Fruit fly (Drosophila melanogaster) whole organism, embryonic: ENCODE results near the gene corto.

Experiments
- Asciz ChIP-seq: fragments of 200-800 bp; sonication (Bioruptor generic); optimal IDR thresholded peaks from 2 replicates; lab custom pipeline; 2017; ENCODE audit warnings: missing biosample characterization, mild to moderate bottlenecking, missing genetic modification characterization, missing genetic modification reagents
- Bgb ChIP-seq: fragments of 200-800 bp; sonication (Bioruptor generic); IDR thresholded peaks from 2 replicates; pipeline ENCODE4 v1.3.6; 2022; ENCODE audit warnings: missing biosample characterization, missing genetic modification characterization; ENCODE audit not compliant: partially characterized antibody
- Blimp-1 ChIP-seq: fragments of 200-800 bp; sonication (Bioruptor generic); optimal IDR thresholded peaks from 3 replicates; lab custom pipeline; 2018; ENCODE audit warnings: missing biosample characterization, missing genetic modification characterization, mild to moderate bottlenecking, moderate library complexity, missing genetic modification reagents
- Bteb2 ChIP-seq: fragments of 200-800 bp; sonication (Bioruptor generic); optimal IDR thresholded peaks from 2 replicates; lab custom pipeline; 2016; ENCODE audit warnings: missing biosample characterization, missing genetic modification characterization
- CG10366 ChIP-seq: fragments of 200-800 bp; sonication (Bioruptor generic); IDR thresholded peaks from 2 replicates; pipeline ENCODE4 v1.3.6; 2022; ENCODE audit warnings: missing biosample characterization, missing genetic modification characterization
- CG10462 ChIP-seq: fragments of 200-800 bp; sonication (Bioruptor generic); optimal IDR thresholded peaks from 2 replicates; lab custom pipeline; 2016; ENCODE audit warnings: missing biosample characterization, missing genetic modification characterization
- CG10959 ChIP-seq: fragments of 200-800 bp; sonication (Bioruptor generic); IDR thresholded peaks from 2 replicates; pipeline ENCODE4 v1.3.6; 2022; ENCODE audit warnings: missing biosample characterization, missing genetic modification characterization
- CG15514 ChIP-seq: fragments of 200-800 bp; sonication (Bioruptor generic); optimal IDR thresholded peaks from 3 replicates; lab custom pipeline; 2017; ENCODE audit warnings: missing biosample characterization, missing genetic modification characterization, mild to moderate bottlenecking, moderate library complexity, missing genetic modification reagents
- CG18476 ChIP-seq: fragments of 200-800 bp; sonication (Bioruptor generic); optimal IDR thresholded peaks from 2 replicates; lab custom pipeline; 2016; ENCODE audit warnings: missing biosample characterization, mild to moderate bottlenecking, missing genetic modification characterization
- CG30431 ChIP-seq: fragments of 200-800 bp; sonication (Bioruptor generic); optimal IDR thresholded peaks from 2 replicates; lab custom pipeline; 2017; ENCODE audit warnings: missing biosample characterization, missing genetic modification characterization
- CG3065 ChIP-seq: fragments of 200-800 bp; sonication (Bioruptor generic); optimal IDR thresholded peaks from 2 replicates; lab custom pipeline; 2016; ENCODE audit warnings: missing biosample characterization, missing genetic modification characterization
- CG34224 ChIP-seq: fragments of 200-800 bp; sonication (Bioruptor generic); IDR thresholded peaks from 3 replicates; pipeline ENCODE4 v1.3.6; 2022; ENCODE audit warnings: missing biosample characterization, missing genetic modification characterization; ENCODE audit not compliant: partially characterized antibody
- CG3726 ChIP-seq: fragments of 200-800 bp; sonication (Bioruptor generic); IDR thresholded peaks from 3 replicates; pipeline ENCODE4, ENCODE4 v1.3.6; 2022; ENCODE audit warnings: missing biosample characterization, missing genetic modification characterization
- CG5180 ChIP-seq: fragments of 200-800 bp; sonication (Bioruptor generic); optimal IDR thresholded peaks from 3 replicates; lab custom pipeline; 2017; ENCODE audit warnings: missing biosample characterization, missing genetic modification characterization, mild to moderate bottlenecking, moderate library complexity, missing genetic modification reagents
- CG7357 ChIP-seq: fragments of 200-800 bp; sonication (Bioruptor generic); IDR thresholded peaks from 3 replicates; pipeline ENCODE4 v1.3.6; 2022; ENCODE audit warnings: missing biosample characterization, missing genetic modification characterization
- CG7963 ChIP-seq: fragments of 200-800 bp; sonication (Bioruptor generic); IDR thresholded peaks from 3 replicates; pipeline ENCODE4 v1.3.6; 2022; ENCODE audit warnings: missing biosample characterization, missing genetic modification characterization; ENCODE audit not compliant: partially characterized antibody
- CG7987 ChIP-seq: fragments of 200-800 bp; sonication (Bioruptor generic); optimal IDR thresholded peaks from 2 replicates; lab custom pipeline; 2018; ENCODE audit warnings: missing biosample characterization, mild to moderate bottlenecking, missing genetic modification characterization, moderate library complexity
- CG8281 ChIP-seq: fragments of 200-800 bp; sonication (Bioruptor generic); optimal IDR thresholded peaks from 2 replicates; lab custom pipeline; 2018; ENCODE audit warnings: missing biosample characterization, mild to moderate bottlenecking, missing genetic modification characterization, moderate library complexity
- CG8478 ChIP-seq: fragments of >200 bp; optimal IDR thresholded peaks from 2 replicates; lab custom pipeline; 2018
- CG9215 ChIP-seq: fragments of 200-800 bp; sonication (Bioruptor generic); IDR thresholded peaks from 2 replicates; pipeline ENCODE4 v1.3.6; 2022; ENCODE audit warnings: missing biosample characterization, missing genetic modification characterization
- Chrac-16 ChIP-seq: fragments of 200-800 bp; sonication (Bioruptor generic); optimal IDR thresholded peaks from 3 replicates; lab custom pipeline; 2016; ENCODE audit warnings: missing biosample characterization, missing genetic modification characterization
- Dfd ChIP-seq, 2 experiments: fragments of >200 bp; optimal IDR thresholded peaks; 2 replicates each; lab custom pipeline; 2017; ENCODE audit warnings: missing biosample characterization in 2 of 2, missing genetic modification characterization in 2 of 2
- Kr ChIP-seq: fragments of 200-800 bp; sonication (Bioruptor generic); optimal IDR thresholded peaks from 2 replicates; lab custom pipeline; 2017; ENCODE audit warnings: missing biosample characterization, mild to moderate bottlenecking, missing genetic modification characterization
- MESR4 ChIP-seq: fragments of 200-800 bp; sonication (Bioruptor generic); optimal IDR thresholded peaks from 2 replicates; lab custom pipeline; 2018; ENCODE audit warnings: missing biosample characterization, mild to moderate bottlenecking, missing genetic modification characterization, moderate library complexity
- Med ChIP-seq: fragments of 200-800 bp; sonication (Bioruptor generic); peaks from one replicate; lab custom pipeline; 2016; ENCODE audit warnings: missing biosample characterization, missing genetic modification characterization, mild to moderate bottlenecking, inconsistent platforms, moderate library complexity
- NK7.1 ChIP-seq: fragments of 200-800 bp; sonication (Bioruptor generic); optimal IDR thresholded peaks from 3 replicates; lab custom pipeline; 2016; ENCODE audit warnings: missing biosample characterization, missing genetic modification characterization
- Nf-YC ChIP-seq: fragments of 200-800 bp; optimal IDR thresholded peaks from 3 replicates; lab custom pipeline; 2019; ENCODE audit warnings: missing biosample characterization, mild to moderate bottlenecking, missing genetic modification characterization, moderate library complexity
- Scr ChIP-seq: fragments of 200-800 bp; sonication (Bioruptor generic); IDR thresholded peaks from 2 replicates; pipeline ENCODE4 v1.3.6; 2022; ENCODE audit warnings: missing biosample characterization, missing genetic modification characterization; ENCODE audit not compliant: partially characterized antibody
- TFAM ChIP-seq: fragments of 200-800 bp; sonication (Bioruptor generic); optimal IDR thresholded peaks from 2 replicates; lab custom pipeline; 2017; ENCODE audit warnings: missing biosample characterization, missing genetic modification characterization, inconsistent platforms
- Tbp ChIP-seq: fragments of >200 bp; optimal IDR thresholded peaks from 2 replicates; lab custom pipeline; 2018; ENCODE audit warnings: missing biosample characterization, missing genetic modification characterization
- Trl ChIP-seq, 3 experiments: fragments of >200 bp in 2 of 3; fragments of 200-800 bp in 1 of 3; sonication (Bioruptor generic) in 1 of 3; optimal IDR thresholded peaks; 2 replicates in 1 of 3; 3 replicates in 2 of 3; lab custom pipeline; 2016 to 2017; ENCODE audit warnings: missing biosample characterization in 1 of 3, missing genetic modification characterization in 1 of 3
- amos ChIP-seq: fragments of 200-800 bp; sonication (Bioruptor generic); IDR thresholded peaks from 2 replicates; pipeline ENCODE4 v1.3.6; 2022; ENCODE audit warnings: missing biosample characterization, missing genetic modification characterization; ENCODE audit not compliant: partially characterized antibody
- aop ChIP-seq: fragments of 200-800 bp; sonication (Bioruptor generic); IDR thresholded peaks from 2 replicates; pipeline ENCODE4 v1.3.6; 2022; ENCODE audit warnings: missing biosample characterization, missing genetic modification characterization
- bowl ChIP-seq: fragments of 200-800 bp; sonication (Bioruptor generic); IDR thresholded peaks from 2 replicates; pipeline ENCODE4 v1.3.6; 2022; ENCODE audit warnings: missing biosample characterization, missing genetic modification characterization
- cad ChIP-seq: fragments of >200 bp; optimal IDR thresholded peaks from 2 replicates; lab custom pipeline; 2017; ENCODE audit warnings: missing biosample characterization, missing genetic modification characterization
- chif ChIP-seq, 2 experiments: fragments of 200-800 bp; sonication (Bioruptor generic); optimal IDR thresholded peaks; 3 replicates each; lab custom pipeline; 2016; ENCODE audit warnings: missing biosample characterization in 2 of 2, missing genetic modification characterization in 2 of 2
- chinmo ChIP-seq: fragments of 200-800 bp; sonication (Bioruptor generic); IDR thresholded peaks from 4 replicates; pipeline ENCODE4 v1.3.6; 2022; ENCODE audit warnings: missing biosample characterization, missing genetic modification characterization; ENCODE audit not compliant: partially characterized antibody
- ci ChIP-seq: fragments of 200-800 bp; sonication (Bioruptor generic); IDR thresholded peaks from 3 replicates; pipeline ENCODE4 v1.3.6; 2022; ENCODE audit warnings: missing biosample characterization, missing genetic modification characterization
- croc ChIP-seq: fragments of 200-800 bp; sonication (Bioruptor generic); conservative IDR thresholded peaks from 3 replicates; pipeline ENCODE4 v1.3.6; 2022; ENCODE audit warnings: missing biosample characterization, missing genetic modification characterization
- gem ChIP-seq: fragments of 200-800 bp; sonication (Bioruptor generic); optimal IDR thresholded peaks from 2 replicates; lab custom pipeline; 2019; ENCODE audit warnings: missing biosample characterization, mild to moderate bottlenecking, missing genetic modification characterization, moderate library complexity
- grn ChIP-seq: fragments of 200-800 bp; sonication (Bioruptor generic); optimal IDR thresholded peaks from 3 replicates; lab custom pipeline; 2017; ENCODE audit warnings: missing biosample characterization, missing genetic modification characterization
- her ChIP-seq: fragments of 200-800 bp; sonication (Bioruptor generic); optimal IDR thresholded peaks from 2 replicates; lab custom pipeline; 2016; ENCODE audit warnings: missing biosample characterization, missing genetic modification characterization
- hth ChIP-seq: fragments of >200 bp; optimal IDR thresholded peaks from 2 replicates; lab custom pipeline; 2017; ENCODE audit warnings: inconsistent platforms
- lmd ChIP-seq: fragments of 200-800 bp; sonication (Bioruptor generic); IDR thresholded peaks from 2 replicates; pipeline ENCODE4 v1.3.6; 2022; ENCODE audit warnings: missing biosample characterization, missing genetic modification characterization
- mam ChIP-seq: fragments of 200-800 bp; sonication (Bioruptor generic); optimal IDR thresholded peaks from 3 replicates; lab custom pipeline; 2016; ENCODE audit warnings: missing biosample characterization, missing genetic modification characterization
- p53 ChIP-seq: fragments of 200-800 bp; sonication (Bioruptor generic); optimal IDR thresholded peaks from 2 replicates; lab custom pipeline; 2016; ENCODE audit warnings: missing biosample characterization, missing genetic modification characterization
- pros ChIP-seq: fragments of 200-800 bp; sonication (Bioruptor generic); optimal IDR thresholded peaks from 3 replicates; lab custom pipeline; 2019; ENCODE audit warnings: missing biosample characterization, mild to moderate bottlenecking, missing genetic modification characterization, moderate library complexity
- ttk ChIP-seq: fragments of 200-800 bp; sonication (Bioruptor generic); IDR thresholded peaks from 2 replicates; pipeline ENCODE4 v2.1.2; 2022; ENCODE audit warnings: missing biosample characterization, missing genetic modification characterization
- vvl ChIP-seq: fragments of 200-800 bp; sonication (Bioruptor generic); IDR thresholded peaks from 2 replicates; pipeline ENCODE4 v1.3.6; 2022; ENCODE audit warnings: missing biosample characterization, missing genetic modification characterization
- zf30C ChIP-seq: fragments of 200-800 bp; sonication (Bioruptor generic); optimal IDR thresholded peaks from 3 replicates; lab custom pipeline; 2018; ENCODE audit warnings: missing biosample characterization, mild to moderate bottlenecking, missing genetic modification characterization

The corto gene

DNA sequence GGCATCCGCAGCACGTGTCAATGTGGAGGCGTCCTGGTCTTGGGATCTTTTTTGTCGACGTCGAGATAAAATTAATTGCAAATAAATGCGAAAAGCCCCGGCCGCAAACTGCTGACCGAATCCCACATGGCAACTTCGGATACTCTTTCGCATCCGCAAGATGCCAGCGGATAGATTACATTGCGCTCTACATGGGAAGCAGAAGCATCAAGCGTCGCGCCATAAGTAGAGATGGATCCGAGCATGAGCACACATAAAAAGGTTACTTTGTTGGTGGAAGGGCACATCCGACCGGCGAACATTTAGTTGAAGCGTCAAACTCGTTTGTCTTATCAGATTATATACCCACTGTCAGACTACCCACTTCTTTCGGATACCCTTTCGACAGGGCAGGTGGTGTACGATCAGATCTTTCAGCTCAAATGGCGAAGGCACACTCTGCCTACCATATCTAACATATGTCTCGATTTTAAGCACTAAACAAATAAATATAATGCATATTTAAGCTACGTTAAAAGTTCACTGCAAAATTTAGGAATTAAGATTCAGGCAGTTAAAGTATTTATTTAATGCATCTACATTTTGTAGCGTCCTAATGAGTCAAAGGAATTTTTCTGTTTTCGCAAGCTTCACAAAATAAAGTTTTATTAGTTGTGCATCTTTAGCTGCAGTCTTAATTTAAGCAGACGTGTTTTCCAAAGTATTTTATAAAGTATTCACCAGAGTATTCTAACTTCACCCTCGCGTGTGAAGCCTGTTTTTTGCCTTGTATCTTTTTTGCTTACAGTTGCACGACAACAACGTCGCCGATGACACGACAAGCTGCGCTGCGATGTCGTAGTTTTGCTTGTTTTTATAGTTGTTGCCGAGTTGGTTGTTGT lies 44.6 kb downstream of the corto start (continued):
- TF ChIP-seq cad (GFP tag; lab: Kevin White, UChicago) (no peak), Scr (GFP tag; lab: Robert Waterston, UW) (no peak), CG10366 (GFP tag; lab: Robert Waterston, UW) (no peak), Bteb2 (no peak), MESR4 (GFP tag; lab: Kevin White, UChicago) (no peak), bowl (GFP tag; lab: Robert Waterston, UW) (no peak), Asciz (peak; percentile 12), TFAM (GFP tag; lab: Kevin White, UChicago) (no peak), croc (GFP tag; lab: Robert Waterston, UW) (no peak), chif (GFP tag; optimal IDR thresholded peaks at IDR 0.05; lab: Kevin White, UChicago) (no peak), CG15514 (GFP tag; lab: Kevin White, UChicago) (no peak), CG8478 (lab: Kevin White, UChicago) (no peak), CG10462 (GFP tag; lab: Kevin White, UChicago) (no peak), CG9215 (no peak), CG3065 (no peak), Chrac-16 (GFP tag; lab: Kevin White, UChicago) (no peak), CG7963 (GFP tag; lab: Robert Waterston, UW) (no peak), CG10959 (GFP tag; lab: Robert Waterston, UW) (no peak), gem (peak; percentile 41), CG7357 (GFP tag; lab: Robert Waterston, UW) (no peak; the same call in 2 of the 3 replicates), mam (GFP tag; lab: Kevin White, UChicago) (no peak), her (GFP tag; lab: Kevin White, UChicago) (no peak), Trl (optimal IDR thresholded peaks at IDR 0.05; lab: Kevin White, UChicago) (no peak), Trl (GFP tag; optimal IDR thresholded peaks at IDR 0.05; lab: Kevin White, UChicago) (no peak), NK7.1 (GFP tag; lab: Kevin White, UChicago) (no peak), zf30C (GFP tag; lab: Kevin White, UChicago) (no peak), CG3726 (GFP tag; lab: Robert Waterston, UW) (no peak), amos (GFP tag; lab: Robert Waterston, UW) (no peak), p53 (GFP tag; lab: Kevin White, UChicago) (no peak), aop (GFP tag; lab: Robert Waterston, UW) (no peak), Tbp (GFP tag; lab: Kevin White, UChicago) (no peak), CG34224 (no peak), CG8281 (tag; lab: Kevin White, UChicago) (no peak), CG30431 (GFP tag; lab: Kevin White, UChicago) (no peak), CG7987 (GFP tag; lab: Kevin White, UChicago) (no peak), hth (lab: Kevin White, UChicago) (no peak), Nf-YC (tag; lab: Kevin White, UChicago) (no peak)

dm6 chr3R:5041408-5041807 lies 45.5 kb downstream of the corto start:
- TF ChIP-seq Kr (peak; percentile 18), chinmo (GFP tag; lab: Robert Waterston, UW) (0 out of 4 replicates have a peak, but pooled peaks have one; percentile 52), ci (0 out of 3 replicates have a peak, but pooled peaks have one; percentile 46), CG18476 (GFP tag; lab: Kevin White, UChicago) (no peak), pros (peak; percentile 2), Bgb (no peak), Med (GFP tag; lab: Kevin White, UChicago) (peak; percentile 35), Blimp-1 (peak; percentile 60), lmd (0 out of 2 replicates have a peak, but pooled peaks have one; percentile 27), Dfd (GFP tag; optimal IDR thresholded peaks at IDR 0.05; lab: Kevin White, UChicago) (no peak), CG5180 (GFP tag; lab: Kevin White, UChicago) (peak; percentile 1), vvl (GFP tag; lab: Robert Waterston, UW) (peak; percentile 33; the same call in 1 of the 2 replicates), grn (peak; percentile 42), ttk (GFP tag; lab: Robert Waterston, UW) (peak; percentile 23; the same call in 1 of the 2 replicates)
